Worm (Caenorhabditis elegans): ENCODE data around the gene sph-1.

ce11 chrIV:8091539-8091938 lies 41.8 kb downstream of the sph-1 start:
- TF ChIP-seq nhr-237 (tag; optimal IDR thresholded peaks at IDR 0.05), result no peak
- TF ChIP-seq lin-13 (tag; optimal IDR thresholded peaks at IDR 0.05), result no peak
- no peak for TF ChIP-seq lsy-2 (tag; optimal IDR thresholded peaks at IDR 0.05)
- no peak for TF ChIP-seq unc-62 (GFP tag; optimal IDR thresholded peaks at IDR 0.05)
- no peak for TF ChIP-seq pha-4 (tag; optimal IDR thresholded peaks at IDR 0.05)
- no peak for TF ChIP-seq elt-1 (tag; optimal IDR thresholded peaks at IDR 0.05; ENCODE audit: borderline replicate concordance, insufficient read depth)
- no peak for TF ChIP-seq lin-32 (GFP tag; optimal IDR thresholded peaks at IDR 0.05)
- TF ChIP-seq hlh-1 (tag; optimal IDR thresholded peaks at IDR 0.05), result no peak
- no peak for TF ChIP-seq nhr-12 (tag; optimal IDR thresholded peaks at IDR 0.05)
- TF ChIP-seq mls-2 (tag; optimal IDR thresholded peaks at IDR 0.05), result no peak
- TF ChIP-seq drap-1 (GFP tag; optimal IDR thresholded peaks at IDR 0.05), result no peak
- no peak for TF ChIP-seq ceh-43 (GFP tag; optimal IDR thresholded peaks at IDR 0.05)

Measured in whole organism, mixed stage, embryonic.